Worm (Caenorhabditis elegans) whole organism, midembryonic: ENCODE data around the gene str-78.
"Not testable (repeated sequence)": the region's sequence is repeated elsewhere in the genome, so short reads cannot be mapped to it uniquely, and the experiment has no call there.

Experiments
- flt-1 ChIP-seq: fragments of 200-800 bp; sonication (Bioruptor generic); IDR thresholded peaks from 2 replicates; pipeline ENCODE4 v1.3.6; 2022; ENCODE audit warnings: missing genetic modification characterization, missing compliant biosample characterization
- med-1 ChIP-seq: sonication (generic microtip); optimal IDR thresholded peaks from 2 replicates; lab custom pipeline; 2017; ENCODE audit warnings: missing genetic modification characterization, mild to moderate bottlenecking, missing compliant biosample characterization, antibody characterized with exemption, missing genetic modification reagents; ENCODE audit not compliant: insufficient read depth
- ztf-29 ChIP-seq: fragments of 200-800 bp; sonication (Bioruptor generic); IDR thresholded peaks from 2 replicates; pipeline ENCODE4 v1.3.6; 2022; ENCODE audit warnings: missing genetic modification reagents, missing genetic modification characterization, missing compliant biosample characterization

- TF ChIP-seq flt-1 (GFP tag; lab: Robert Waterston, UW); med-1; ztf-29 (GFP tag; lab: Robert Waterston, UW): not testable (repeated sequence)
Measured at ce11 chrIV:15130189-15130588, 16.8 kb downstream of the str-78 start.
